Worm (Caenorhabditis elegans): ENCODE data around the gene haao-1.

Gene haao-1

DNA sequence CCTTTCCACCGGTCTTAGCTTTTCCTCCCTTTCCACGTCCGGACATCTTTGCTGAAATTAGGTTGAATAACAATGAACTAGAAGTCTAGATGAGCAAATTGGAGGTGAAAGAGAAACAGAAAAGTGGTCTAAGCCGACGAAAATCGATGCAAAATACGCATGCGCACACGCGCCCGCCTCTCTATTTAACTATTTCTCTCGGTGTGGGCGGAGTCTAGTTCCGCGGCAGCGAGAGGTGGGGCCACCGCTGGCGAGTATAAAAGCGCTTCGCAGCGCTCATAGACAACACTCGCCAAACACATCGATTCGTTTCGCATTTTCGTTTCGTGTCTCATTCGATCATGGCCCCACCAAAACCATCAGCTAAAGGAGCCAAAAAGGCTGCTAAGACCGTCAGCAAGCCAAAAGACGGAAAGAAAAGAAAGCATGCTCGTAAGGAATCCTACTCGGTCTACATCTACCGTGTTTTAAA, 40.6 kb downstream of the haao-1 start, which contains the start of the genes his-35 and his-41 (continued):
- no peak for TF ChIP-seq hlh-4 (tag; optimal IDR thresholded peaks at IDR 0.05)
- peak; percentile 28 for TF ChIP-seq F16B12.6 (tag; optimal IDR thresholded peaks at IDR 0.05)
- TF ChIP-seq snu-23 (GFP tag; optimal IDR thresholded peaks at IDR 0.05): peak; percentile 75
- TF ChIP-seq nhr-71 (tag; optimal IDR thresholded peaks at IDR 0.05): peak; percentile 83
- peak; percentile 9 to 45 (median 43) for TF ChIP-seq dpl-1 (GFP tag; optimal IDR thresholded peaks at IDR 0.05)
- TF ChIP-seq C16A3.4 (tag; optimal IDR thresholded peaks at IDR 0.05): no peak
- no peak for TF ChIP-seq hlh-17 (GFP tag; optimal IDR thresholded peaks at IDR 0.05; ENCODE audit: borderline replicate concordance)
- peak; percentile 42 for TF ChIP-seq zip-4 (GFP tag; optimal IDR thresholded peaks at IDR 0.05)
- no peak for TF ChIP-seq ces-1 (GFP tag; optimal IDR thresholded peaks at IDR 0.05)
- no peak for TF ChIP-seq lin-39 (tag; optimal IDR thresholded peaks at IDR 0.05)
- TF ChIP-seq ceh-8 (GFP tag; optimal IDR thresholded peaks at IDR 0.05): no peak
- peak; percentile 33 to 47 for TF ChIP-seq lsy-2 (tag; optimal IDR thresholded peaks at IDR 0.05)
- TF ChIP-seq hpl-2 (GFP tag; optimal IDR thresholded peaks at IDR 0.05): no peak
- peak; percentile 72 for TF ChIP-seq jun-1 (tag; optimal IDR thresholded peaks at IDR 0.05)

DNA sequence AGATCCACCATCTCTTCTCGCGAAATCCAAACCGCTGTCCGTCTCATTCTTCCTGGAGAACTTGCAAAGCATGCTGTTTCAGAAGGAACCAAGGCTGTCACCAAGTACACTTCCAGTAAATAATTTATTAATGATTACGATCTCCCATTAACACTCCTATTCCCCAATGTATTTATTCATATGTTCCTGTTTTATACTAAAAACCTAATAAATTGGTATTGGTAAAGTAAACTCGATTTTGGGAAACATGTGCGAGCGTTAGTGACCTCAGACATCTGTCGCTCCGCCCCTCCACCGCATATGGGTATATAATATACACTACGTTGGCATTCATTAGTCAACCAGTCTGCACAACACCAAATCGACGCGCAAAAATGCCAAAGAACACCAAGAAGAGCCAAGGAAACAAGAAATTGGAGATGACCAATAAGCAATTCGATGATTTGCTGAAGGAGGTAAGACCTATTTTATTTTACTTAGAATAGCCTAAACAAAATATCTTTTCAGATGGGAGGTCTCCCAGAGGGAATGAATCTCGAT, 41.4 kb downstream of the haao-1 start, which contains the start of gene C50F4.6:
C50F4.6 (plus strand) TSS at position 51 of the 540 bp plus-strand sequence.
- TF ChIP-seq mep-1 (tag; optimal IDR thresholded peaks at IDR 0.05) (peak; percentile 1), ces-1 (GFP tag; optimal IDR thresholded peaks at IDR 0.05) (no peak), hlh-4 (tag; optimal IDR thresholded peaks at IDR 0.05) (no peak), efl-1 (optimal IDR thresholded peaks at IDR 0.05) (no peak), efl-1 (GFP tag; optimal IDR thresholded peaks at IDR 0.05 in 1 of 2) (peak in 1 of 2 experiments; percentile 80), nhr-85 (tag) (peak; percentile 50), lsy-2 (tag; optimal IDR thresholded peaks at IDR 0.05) (peak in 1 of 2 experiments; percentile 27)

DNA sequence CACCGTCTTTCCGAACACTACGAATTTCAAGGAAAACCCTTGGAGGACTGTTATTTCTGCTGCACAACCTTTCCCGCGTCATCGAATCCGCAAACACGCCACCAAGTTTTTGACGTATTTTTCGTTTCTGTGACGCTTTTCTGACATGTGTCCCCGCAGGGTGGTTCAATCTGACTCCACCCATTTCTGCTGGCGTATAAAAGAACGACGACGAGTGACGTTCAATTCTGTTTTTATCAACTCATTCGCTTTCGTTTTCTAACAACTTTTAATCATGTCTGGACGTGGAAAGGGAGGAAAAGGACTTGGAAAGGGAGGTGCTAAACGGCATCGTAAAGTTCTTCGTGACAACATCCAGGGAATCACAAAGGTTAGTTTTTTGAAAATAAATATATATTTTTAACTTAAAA, 42.2 kb downstream of the haao-1 start, which contains the start of gene his-37:
his-37 (plus strand) TSS at position 246 of the 410 bp plus-strand sequence.
- peak; percentile 98 for TF ChIP-seq rnt-1 (tag; optimal IDR thresholded peaks at IDR 0.05)
- peak; percentile 99 for TF ChIP-seq nhr-71 (tag; optimal IDR thresholded peaks at IDR 0.05)
- peak; percentile 99 for TF ChIP-seq mep-1 (tag; optimal IDR thresholded peaks at IDR 0.05)
- TF ChIP-seq jun-1 (tag; optimal IDR thresholded peaks at IDR 0.05): peak; percentile 99
- TF ChIP-seq blmp-1 (tag; optimal IDR thresholded peaks at IDR 0.05): peak; percentile 96
- TF ChIP-seq fkh-8 (tag; optimal IDR thresholded peaks at IDR 0.05): peak; percentile 100
- peak; percentile 99 for TF ChIP-seq nhr-20 (tag; optimal IDR thresholded peaks at IDR 0.05)
- TF ChIP-seq C34B4.2 (tag; optimal IDR thresholded peaks at IDR 0.05): peak; percentile 62
- peak; percentile 97 for TF ChIP-seq hpl-2 (GFP tag; optimal IDR thresholded peaks at IDR 0.05)
- TF ChIP-seq lin-14 (GFP tag; optimal IDR thresholded peaks at IDR 0.05): peak; percentile 100
- peak; percentile 92 for TF ChIP-seq zip-4 (GFP tag; optimal IDR thresholded peaks at IDR 0.05)
- peak; percentile 98 for TF ChIP-seq tbx-2 (tag; optimal IDR thresholded peaks at IDR 0.05)
- peak; percentile 97 for TF ChIP-seq sox-4 (tag; optimal IDR thresholded peaks at IDR 0.05)
- peak; percentile 83 to 89 (median 85) for TF ChIP-seq dpl-1 (GFP tag; optimal IDR thresholded peaks at IDR 0.05)
- TF ChIP-seq egl-27 (tag; optimal IDR thresholded peaks at IDR 0.05): peak; percentile 83
- peak; percentile 86 for TF ChIP-seq C04F5.9 (tag; optimal IDR thresholded peaks at IDR 0.05)
- TF ChIP-seq elt-3 (tag; optimal IDR thresholded peaks at IDR 0.05): peak; percentile 78 to 99 (median 98)
- peak; percentile 88 for TF ChIP-seq unc-62 (GFP tag; optimal IDR thresholded peaks at IDR 0.05)
- peak; percentile 100 for TF ChIP-seq swsn-7 (tag; optimal IDR thresholded peaks at IDR 0.05)
- peak; percentile 93 for TF ChIP-seq snpc-4 (tag; optimal IDR thresholded peaks at IDR 0.05)
- TF ChIP-seq ama-1 (optimal IDR thresholded peaks at IDR 0.05): peak; percentile 90
- TF ChIP-seq fkh-10 (GFP tag; optimal IDR thresholded peaks at IDR 0.05): peak; percentile 99
- TF ChIP-seq irx-1 (tag; optimal IDR thresholded peaks at IDR 0.05): peak; percentile 95
- TF ChIP-seq unc-86 (tag; optimal IDR thresholded peaks at IDR 0.05): peak; percentile 98
- peak; percentile 89 to 95 for TF ChIP-seq lin-35 (GFP tag; optimal IDR thresholded peaks at IDR 0.05)
- TF ChIP-seq egl-13 (tag; optimal IDR thresholded peaks at IDR 0.05): peak; percentile 99
- peak; percentile 38; the same call in 1 of the 2 replicates for TF ChIP-seq unc-98 (GFP tag; IDR thresholded peaks at IDR 0.05)
- TF ChIP-seq pag-3 (tag; optimal IDR thresholded peaks at IDR 0.05; ENCODE audit: borderline replicate concordance, insufficient read depth): peak; percentile 17
- peak; percentile 79 for TF ChIP-seq fkh-4 (tag; optimal IDR thresholded peaks at IDR 0.05; ENCODE audit: borderline replicate concordance)
- TF ChIP-seq grh-1 (GFP tag; IDR thresholded peaks at IDR 0.05): peak; percentile 98
- peak; percentile 99 for TF ChIP-seq nhr-90 (tag; optimal IDR thresholded peaks at IDR 0.05; ENCODE audit: poor library complexity)
- peak; percentile 96 for TF ChIP-seq ceh-8 (GFP tag; optimal IDR thresholded peaks at IDR 0.05)
- peak; percentile 85 for TF ChIP-seq pqm-1 (tag; optimal IDR thresholded peaks at IDR 0.05)
- TF ChIP-seq alr-1 (tag; optimal IDR thresholded peaks at IDR 0.05; ENCODE audit: borderline replicate concordance): no peak
- TF ChIP-seq hlh-17 (GFP tag; optimal IDR thresholded peaks at IDR 0.05; ENCODE audit: borderline replicate concordance): no peak
- peak; percentile 63 for TF ChIP-seq nhr-12 (tag; optimal IDR thresholded peaks at IDR 0.05)

Data from whole organism, L1 larva.